Fruit fly (Drosophila melanogaster) whole organism, embryonic: ENCODE results near the gene Pdfr.

ENCODE experiments used
- Abd-B ChIP-seq: fragments of 200-800 bp; sonication (Bioruptor generic); optimal IDR thresholded peaks from 2 replicates; lab custom pipeline; 2018; ENCODE audit warnings: missing biosample characterization, mild to moderate bottlenecking, missing genetic modification characterization, moderate library complexity
- BEAF-32 ChIP-seq: fragments of 200-800 bp; sonication (Bioruptor generic); optimal IDR thresholded peaks from 3 replicates; lab custom pipeline; 2017; ENCODE audit warnings: missing biosample characterization, missing genetic modification characterization, mild to moderate bottlenecking, moderate library complexity, missing genetic modification reagents
- Bgb ChIP-seq: fragments of 200-800 bp; sonication (Bioruptor generic); IDR thresholded peaks from 2 replicates; pipeline ENCODE4 v1.3.6; 2022; ENCODE audit warnings: missing biosample characterization, missing genetic modification characterization; ENCODE audit not compliant: partially characterized antibody
- CG10321 ChIP-seq: fragments of 200-800 bp; sonication (Bioruptor generic); IDR thresholded peaks from 2 replicates; pipeline ENCODE4 v1.3.6; 2022; ENCODE audit warnings: missing biosample characterization, missing genetic modification characterization
- CG10959 ChIP-seq: fragments of 200-800 bp; sonication (Bioruptor generic); IDR thresholded peaks from 2 replicates; pipeline ENCODE4 v1.3.6; 2022; ENCODE audit warnings: missing biosample characterization, missing genetic modification characterization
- CG13287 ChIP-seq: fragments of 200-800 bp; sonication (Bioruptor generic); IDR thresholded peaks from 2 replicates; pipeline ENCODE4 v1.3.6; 2022; ENCODE audit warnings: missing biosample characterization, missing genetic modification characterization; ENCODE audit not compliant: partially characterized antibody
- CG14710 ChIP-seq: fragments of 200-800 bp; sonication (Bioruptor generic); optimal IDR thresholded peaks from 3 replicates; lab custom pipeline; 2019; ENCODE audit warnings: missing biosample characterization, mild to moderate bottlenecking, missing genetic modification characterization, moderate library complexity
- CG15601 ChIP-seq: fragments of 200-800 bp; sonication (Bioruptor generic); optimal IDR thresholded peaks from 3 replicates; lab custom pipeline; 2019; ENCODE audit warnings: missing biosample characterization, mild to moderate bottlenecking, missing genetic modification characterization, moderate library complexity
- CG16863 ChIP-seq: fragments of 200-800 bp; sonication (Bioruptor generic); optimal IDR thresholded peaks from 3 replicates; lab custom pipeline; 2016; ENCODE audit warnings: missing biosample characterization, missing genetic modification characterization
- CG17359 ChIP-seq: fragments of 200-800 bp; sonication (Bioruptor generic); optimal IDR thresholded peaks from 3 replicates; lab custom pipeline; 2018; ENCODE audit warnings: missing biosample characterization, mild to moderate bottlenecking, missing genetic modification characterization, moderate library complexity
- CG2116 ChIP-seq: fragments of 200-800 bp; sonication (Bioruptor generic); optimal IDR thresholded peaks from 3 replicates; lab custom pipeline; 2018; ENCODE audit warnings: missing biosample characterization, mild to moderate bottlenecking, missing genetic modification characterization
- CG32772 ChIP-seq: fragments of 200-800 bp; sonication (Bioruptor generic); IDR thresholded peaks from 2 replicates; pipeline ENCODE4 v1.3.6; 2022; ENCODE audit warnings: missing biosample characterization, missing genetic modification characterization
- CG3847 ChIP-seq: fragments of 200-800 bp; sonication (Bioruptor generic); IDR thresholded peaks from 2 replicates; pipeline ENCODE4 v1.3.6; 2022; ENCODE audit warnings: missing biosample characterization, missing genetic modification characterization
- CG3995 ChIP-seq: fragments of 200-800 bp; sonication (Bioruptor generic); optimal IDR thresholded peaks from 3 replicates; lab custom pipeline; 2016; ENCODE audit warnings: missing biosample characterization, missing genetic modification characterization
- CG7556 ChIP-seq: fragments of 200-800 bp; sonication (Bioruptor generic); optimal IDR thresholded peaks from 2 replicates; lab custom pipeline; 2017; ENCODE audit warnings: missing biosample characterization, mild to moderate bottlenecking, missing genetic modification characterization
- Dek ChIP-seq: fragments of 200-800 bp; sonication (Bioruptor generic); optimal IDR thresholded peaks from 3 replicates; lab custom pipeline; 2019; ENCODE audit warnings: missing biosample characterization, mild to moderate bottlenecking, missing genetic modification characterization, moderate library complexity
- Dll ChIP-seq: fragments of 200-800 bp; sonication (Bioruptor generic); IDR thresholded peaks from 4 replicates; pipeline ENCODE4 v1.3.6; 2022; ENCODE audit warnings: missing biosample characterization, missing genetic modification characterization; ENCODE audit not compliant: partially characterized antibody
- Dp ChIP-seq: fragments of 200-800 bp; sonication (Bioruptor generic); optimal IDR thresholded peaks from 2 replicates; lab custom pipeline; 2018; ENCODE audit warnings: missing biosample characterization, mild to moderate bottlenecking, missing genetic modification characterization, moderate library complexity
- Dref ChIP-seq: fragments of 200-800 bp; sonication (Bioruptor generic); IDR thresholded peaks from 2 replicates; pipeline ENCODE4 v1.3.6; 2022; ENCODE audit warnings: missing biosample characterization, missing genetic modification characterization
- Eip74EF ChIP-seq, 2 experiments: fragments of 200-800 bp in 1 of 2; fragments of >200 bp in 1 of 2; sonication (Bioruptor generic) in 1 of 2; optimal IDR thresholded peaks; 2 replicates each; lab custom pipeline; 2017 to 2019; ENCODE audit warnings: missing biosample characterization in 2 of 2, missing genetic modification characterization in 2 of 2, mild to moderate bottlenecking in 1 of 2, moderate library complexity in 1 of 2
- Ets97D ChIP-seq: fragments of 200-800 bp; sonication (Bioruptor generic); optimal IDR thresholded peaks from 3 replicates; lab custom pipeline; 2016; ENCODE audit warnings: missing biosample characterization, missing genetic modification characterization
- Fer2 ChIP-seq: fragments of 200-800 bp; sonication (Bioruptor generic); optimal IDR thresholded peaks from 2 replicates; lab custom pipeline; 2018; ENCODE audit warnings: missing biosample characterization, mild to moderate bottlenecking, missing genetic modification characterization, moderate library complexity
- Fer3 ChIP-seq: fragments of 200-800 bp; sonication (Bioruptor generic); optimal IDR thresholded peaks from 2 replicates; lab custom pipeline; 2018; ENCODE audit warnings: missing biosample characterization, mild to moderate bottlenecking, missing genetic modification characterization, moderate library complexity
- HLH4C ChIP-seq: fragments of 200-800 bp; sonication (Bioruptor generic); IDR thresholded peaks from 3 replicates; pipeline ENCODE4 v1.3.6; 2022; ENCODE audit warnings: missing biosample characterization, missing genetic modification characterization; ENCODE audit not compliant: partially characterized antibody
- Hmr ChIP-seq: fragments of 200-800 bp; sonication (Bioruptor generic); optimal IDR thresholded peaks from 3 replicates; lab custom pipeline; 2017; ENCODE audit warnings: mild to moderate bottlenecking, missing biosample characterization, missing genetic modification reagents, missing genetic modification characterization
- MBD-R2 ChIP-seq: fragments of 200-800 bp; sonication (Bioruptor generic); IDR thresholded peaks from 2 replicates; pipeline ENCODE4 v1.3.6; 2022; ENCODE audit warnings: missing biosample characterization, missing genetic modification characterization
- Med ChIP-seq: fragments of 200-800 bp; sonication (Bioruptor generic); peaks from one replicate; lab custom pipeline; 2016; ENCODE audit warnings: missing biosample characterization, missing genetic modification characterization, mild to moderate bottlenecking, inconsistent platforms, moderate library complexity
- Opbp ChIP-seq: fragments of 200-800 bp; sonication (Bioruptor generic); IDR thresholded peaks from 3 replicates; pipeline ENCODE4 v1.3.6; 2022; ENCODE audit warnings: missing biosample characterization, missing genetic modification characterization; ENCODE audit not compliant: partially characterized antibody
- Scr ChIP-seq: fragments of 200-800 bp; sonication (Bioruptor generic); IDR thresholded peaks from 2 replicates; pipeline ENCODE4 v1.3.6; 2022; ENCODE audit warnings: missing biosample characterization, missing genetic modification characterization; ENCODE audit not compliant: partially characterized antibody
- Sin3A ChIP-seq: fragments of >200 bp; optimal IDR thresholded peaks from 2 replicates; lab custom pipeline; 2018
- Sox102F ChIP-seq: fragments of 200-800 bp; sonication (Bioruptor generic); optimal IDR thresholded peaks from 2 replicates; lab custom pipeline; 2018; ENCODE audit warnings: missing biosample characterization, mild to moderate bottlenecking, missing genetic modification characterization, moderate library complexity
- Sry-δ ChIP-seq: fragments of 200-800 bp; sonication (Bioruptor generic); optimal IDR thresholded peaks from 2 replicates; lab custom pipeline; 2016; ENCODE audit warnings: missing biosample characterization, missing genetic modification characterization
- YL-1 ChIP-seq: fragments of 200-800 bp; sonication (Bioruptor generic); optimal IDR thresholded peaks from 3 replicates; lab custom pipeline; 2017; ENCODE audit warnings: missing biosample characterization, mild to moderate bottlenecking, missing genetic modification characterization
- amos ChIP-seq: fragments of 200-800 bp; sonication (Bioruptor generic); IDR thresholded peaks from 2 replicates; pipeline ENCODE4 v1.3.6; 2022; ENCODE audit warnings: missing biosample characterization, missing genetic modification characterization; ENCODE audit not compliant: partially characterized antibody
- chinmo ChIP-seq: fragments of 200-800 bp; sonication (Bioruptor generic); IDR thresholded peaks from 4 replicates; pipeline ENCODE4 v1.3.6; 2022; ENCODE audit warnings: missing biosample characterization, missing genetic modification characterization; ENCODE audit not compliant: partially characterized antibody
- dan ChIP-seq: fragments of 200-800 bp; sonication (Bioruptor generic); IDR thresholded peaks from 2 replicates; pipeline ENCODE4 v1.3.6; 2022; ENCODE audit warnings: missing biosample characterization, missing genetic modification characterization
- fu2 ChIP-seq: fragments of 200-800 bp; sonication (Bioruptor generic); optimal IDR thresholded peaks from 2 replicates; lab custom pipeline; 2016; ENCODE audit warnings: missing biosample characterization, missing genetic modification characterization
- gcm ChIP-seq: fragments of 200-800 bp; sonication (Bioruptor generic); optimal IDR thresholded peaks from 2 replicates; lab custom pipeline; 2019; ENCODE audit warnings: missing biosample characterization, mild to moderate bottlenecking, missing genetic modification characterization, moderate library complexity
- hbn ChIP-seq: fragments of 200-800 bp; sonication (Bioruptor generic); IDR thresholded peaks from 2 replicates; pipeline ENCODE4 v1.3.6; 2022; ENCODE audit warnings: missing biosample characterization, missing genetic modification characterization; ENCODE audit not compliant: partially characterized antibody
- knrl ChIP-seq: fragments of 200-800 bp; sonication (Bioruptor generic); IDR thresholded peaks from 3 replicates; pipeline ENCODE4 v1.3.6; 2022; ENCODE audit warnings: missing biosample characterization, missing genetic modification characterization; ENCODE audit not compliant: partially characterized antibody
- luna ChIP-seq: fragments of 200-800 bp; sonication (Bioruptor generic); optimal IDR thresholded peaks from 2 replicates; lab custom pipeline; 2016; ENCODE audit warnings: missing biosample characterization, missing genetic modification characterization
- nau ChIP-seq: fragments of 200-800 bp; sonication (Bioruptor generic); optimal IDR thresholded peaks from 3 replicates; lab custom pipeline; 2017; ENCODE audit warnings: missing biosample characterization, mild to moderate bottlenecking, missing genetic modification characterization, missing genetic modification reagents
- pb ChIP-seq: fragments of 200-800 bp; sonication (Bioruptor generic); optimal IDR thresholded peaks from 3 replicates; lab custom pipeline; 2016; ENCODE audit warnings: missing biosample characterization, missing genetic modification characterization
- pzg ChIP-seq: fragments of 200-800 bp; sonication (Bioruptor generic); optimal IDR thresholded peaks from 3 replicates; lab custom pipeline; 2018; ENCODE audit warnings: missing biosample characterization, mild to moderate bottlenecking, missing genetic modification characterization, moderate library complexity
- row ChIP-seq: fragments of 200-800 bp; sonication (Bioruptor generic); IDR thresholded peaks from 3 replicates; pipeline ENCODE4 v1.3.6; 2022; ENCODE audit warnings: missing biosample characterization, missing genetic modification characterization
- sr ChIP-seq: fragments of 200-800 bp; sonication (Bioruptor generic); IDR thresholded peaks from 3 replicates; pipeline ENCODE4 v1.3.6; 2022; ENCODE audit warnings: missing biosample characterization, missing genetic modification characterization
- trem ChIP-seq: fragments of 200-800 bp; optimal IDR thresholded peaks from 3 replicates; lab custom pipeline; 2019; ENCODE audit warnings: missing biosample characterization, mild to moderate bottlenecking, missing genetic modification characterization, moderate library complexity
- zen ChIP-seq: fragments of 200-800 bp; sonication (Bioruptor generic); optimal IDR thresholded peaks from 3 replicates; lab custom pipeline; 2018; ENCODE audit warnings: missing biosample characterization, mild to moderate bottlenecking, missing genetic modification characterization, moderate library complexity

Pdfr gene

dm6 chrX:2624525-2625006, 72.6 kb downstream of the Pdfr start, which contains the start of the genes brv3 and Pi4KIIIalpha (continued):
- TF ChIP-seq nau (GFP tag; lab: Kevin White, UChicago) = no peak
- no peak for TF ChIP-seq Eip74EF (GFP tag; optimal IDR thresholded peaks at IDR 0.05; lab: Kevin White, UChicago)
- TF ChIP-seq trem (tag; lab: Kevin White, UChicago) = peak; percentile 22
- peak; percentile 69 for TF ChIP-seq CG17359 (tag; lab: Kevin White, UChicago)
- 0 out of 4 replicates have a peak, but pooled peaks have one; percentile 34 for TF ChIP-seq chinmo (GFP tag; lab: Robert Waterston, UW)
- TF ChIP-seq gcm (GFP tag; lab: Kevin White, UChicago) = no peak
- TF ChIP-seq Fer2 (tag; lab: Kevin White, UChicago) = no peak
- peak; percentile 53 for TF ChIP-seq CG2116 (GFP tag; lab: Kevin White, UChicago)
- TF ChIP-seq zen = no peak
- TF ChIP-seq Dp (GFP tag; lab: Kevin White, UChicago) = peak; percentile 71
- no peak for TF ChIP-seq fu2 (GFP tag; lab: Kevin White, UChicago)
- TF ChIP-seq knrl (GFP tag; lab: Robert Waterston, UW) = 0 out of 3 replicates have a peak, but pooled peaks have one; percentile 26
- no peak for TF ChIP-seq Sox102F (GFP tag; lab: Kevin White, UChicago)
- no peak for TF ChIP-seq pb (GFP tag; lab: Kevin White, UChicago)
- peak; percentile 46; the same call in 1 of the 3 replicates for TF ChIP-seq Opbp (GFP tag; lab: Robert Waterston, UW)
- TF ChIP-seq Ets97D (GFP tag; lab: Kevin White, UChicago) = peak; percentile 14
- TF ChIP-seq Dek (tag; lab: Kevin White, UChicago) = peak; percentile 8
- no peak for TF ChIP-seq sr
- TF ChIP-seq amos (GFP tag; lab: Robert Waterston, UW) = peak; percentile 54
- TF ChIP-seq HLH4C (GFP tag; lab: Robert Waterston, UW) = 0 out of 3 replicates have a peak, but pooled peaks have one; percentile 20
- TF ChIP-seq dan (GFP tag; lab: Robert Waterston, UW) = no peak
- TF ChIP-seq BEAF-32 = peak; percentile 53
- peak; percentile 23; the same call in 1 of the 2 replicates for TF ChIP-seq hbn
- TF ChIP-seq Fer3 (tag; lab: Kevin White, UChicago) = no peak
- no peak for TF ChIP-seq luna (GFP tag; lab: Kevin White, UChicago)
- no peak for TF ChIP-seq CG15601 (tag; lab: Kevin White, UChicago)
- peak; percentile 52 for TF ChIP-seq Dref (GFP tag; lab: Robert Waterston, UW)
- TF ChIP-seq Sin3A (lab: Kevin White, UChicago) = peak; percentile 49
- no peak for TF ChIP-seq Hmr (GFP tag; lab: Kevin White, UChicago)
- peak; percentile 69 for TF ChIP-seq pzg (GFP tag; lab: Kevin White, UChicago)
- no peak for TF ChIP-seq Abd-B
- TF ChIP-seq row = peak; percentile 63; the same call in 2 of the 3 replicates
- peak; percentile 73 for TF ChIP-seq MBD-R2 (GFP tag; lab: Robert Waterston, UW)
- TF ChIP-seq CG3847 (GFP tag; lab: Robert Waterston, UW) = peak; percentile 55
- no peak for TF ChIP-seq CG10321 (GFP tag; lab: Robert Waterston, UW)
- TF ChIP-seq CG7556 (GFP tag; lab: Kevin White, UChicago) = no peak
- TF ChIP-seq Med (GFP tag; lab: Kevin White, UChicago) = peak; percentile 3
- TF ChIP-seq Bgb (GFP tag; lab: Robert Waterston, UW) = peak; percentile 40; the same call in 1 of the 2 replicates
- peak; percentile 85 for TF ChIP-seq CG3995 (GFP tag; lab: Kevin White, UChicago)
- peak; percentile 48; the same call in 1 of the 4 replicates for TF ChIP-seq Dll (GFP tag; lab: Robert Waterston, UW)
- TF ChIP-seq CG16863 = no peak
- peak; percentile 34; the same call in 1 of the 2 replicates for TF ChIP-seq CG13287 (GFP tag; lab: Robert Waterston, UW)
- TF ChIP-seq CG32772 (GFP tag; lab: Robert Waterston, UW) = peak; percentile 41; the same call in 1 of the 2 replicates
- 0 out of 2 replicates have a peak, but pooled peaks have one; percentile 28 for TF ChIP-seq Scr
- TF ChIP-seq CG14710 (tag; lab: Kevin White, UChicago) = peak; percentile 32
- TF ChIP-seq Sry-δ = peak; percentile 34
- TF ChIP-seq YL-1 (GFP tag; lab: Kevin White, UChicago) = peak; percentile 17
- peak; percentile 99 for TF ChIP-seq CG10959
